Fruit fly (Drosophila melanogaster) whole organism, pupa: Measurements from ENCODE around the gene CG15025.

Experiments
- CG14655 ChIP-seq: fragments of 200-800 bp; sonication (Bioruptor generic); optimal IDR thresholded peaks from 3 replicates; lab custom pipeline; 2017; ENCODE audit warnings: mild to moderate bottlenecking, missing biosample characterization, missing genetic modification reagents, missing genetic modification characterization
- CG32121 ChIP-seq: fragments of 200-800 bp; sonication (Bioruptor generic); IDR thresholded peaks from 2 replicates; pipeline ENCODE4 v1.3.6; 2022; ENCODE audit warnings: missing biosample characterization, missing genetic modification characterization
- CG4496 ChIP-seq: fragments of 200-800 bp; sonication (Bioruptor generic); IDR thresholded peaks from 3 replicates; pipeline ENCODE4 v1.3.6; 2022; ENCODE audit warnings: missing biosample characterization, missing genetic modification characterization
- CG8159 ChIP-seq: fragments of 200-800 bp; sonication (Bioruptor generic); optimal IDR thresholded peaks from 3 replicates; lab custom pipeline; 2018; ENCODE audit warnings: missing biosample characterization, mild to moderate bottlenecking, missing genetic modification characterization, moderate library complexity
- CG8301 ChIP-seq: fragments of 200-800 bp; sonication (Bioruptor generic); optimal IDR thresholded peaks from 2 replicates; lab custom pipeline; 2018; ENCODE audit warnings: missing biosample characterization, mild to moderate bottlenecking, missing genetic modification characterization
- Pif1A ChIP-seq: fragments of 200-800 bp; sonication (Bioruptor generic); optimal IDR thresholded peaks from 3 replicates; lab custom pipeline; 2016; ENCODE audit warnings: missing biosample characterization, missing genetic modification characterization

The CG15025 gene

DNA sequence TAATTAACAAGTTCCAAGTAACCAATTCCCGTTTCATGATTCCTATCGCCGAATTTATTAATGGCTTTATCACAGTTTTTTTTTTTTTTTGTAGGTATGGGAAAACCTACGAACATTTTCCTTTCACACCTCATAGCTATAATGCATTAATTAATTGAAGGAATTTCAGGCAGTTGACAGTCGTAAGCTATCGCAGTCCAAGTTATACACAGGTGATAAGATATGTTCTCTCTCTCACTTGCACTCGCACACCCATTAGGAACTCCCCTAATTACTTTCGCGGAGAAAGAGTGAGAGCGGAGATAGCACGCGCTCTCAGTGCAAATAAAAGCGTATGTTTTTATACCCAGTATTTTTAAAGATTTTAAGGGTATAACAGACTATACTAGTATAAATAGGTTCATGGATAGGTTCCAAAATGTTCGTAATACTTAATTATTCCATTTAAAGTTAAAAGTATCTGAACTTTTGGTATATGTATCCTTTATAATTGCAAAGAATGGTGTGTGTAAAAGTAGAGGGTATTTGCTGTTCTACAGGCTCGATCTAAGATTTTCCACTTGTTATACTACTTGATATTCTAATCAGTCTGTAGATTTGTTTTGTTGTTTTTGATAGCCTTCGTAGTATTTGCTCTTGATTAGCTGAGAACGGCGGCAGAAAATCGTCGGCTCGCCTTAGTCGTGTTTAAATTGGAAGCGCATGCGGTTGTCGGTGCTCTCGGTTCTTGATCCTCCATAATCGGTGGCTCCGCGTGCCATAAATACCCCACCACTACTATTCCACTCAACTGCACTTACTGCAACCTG, 30.3 kb downstream of the CG15025 start, which contains the start of gene Dys:
Dys (plus strand) TSS at position 677 of the 809 bp plus-strand sequence.
- TF ChIP-seq CG8159 (tag; lab: Kevin White, UChicago) = peak; percentile 27
- peak; percentile 52; the same call in 1 of the 3 replicates for TF ChIP-seq CG4496 (GFP tag; lab: Robert Waterston, UW)
- TF ChIP-seq CG32121 (GFP tag; lab: Robert Waterston, UW) = no peak; the same call in 1 of the 2 replicates
- TF ChIP-seq Pif1A (GFP tag; lab: Kevin White, UChicago) = peak; percentile 32
- TF ChIP-seq CG14655 (GFP tag; lab: Kevin White, UChicago) = peak; percentile 13
- peak; percentile 38 for TF ChIP-seq CG8301 (tag; lab: Kevin White, UChicago)
